Worm (Caenorhabditis elegans) whole organism, late embryonic: ENCODE results near the gene srz-13.

Experiments used
- ceh-31 ChIP-seq: sonication (generic microtip); optimal IDR thresholded peaks from 2 replicates; lab custom pipeline; 2016; ENCODE audit warnings: missing genetic modification characterization, missing compliant biosample characterization
- ceh-45 ChIP-seq: fragments of 200-800 bp; sonication (Bioruptor generic); IDR thresholded peaks from 2 replicates; pipeline ENCODE4 v1.3.6; 2022; ENCODE audit warnings: missing genetic modification reagents, missing genetic modification characterization, missing compliant biosample characterization
- elt-2 ChIP-seq: sonication (generic microtip); optimal IDR thresholded peaks from 2 replicates; lab custom pipeline; 2016; ENCODE audit warnings: missing genetic modification reagents, missing genetic modification characterization, missing compliant biosample characterization
- elt-4 ChIP-seq: sonication (generic microtip); optimal IDR thresholded peaks from 2 replicates; lab custom pipeline; 2016; ENCODE audit warnings: missing genetic modification characterization, missing compliant biosample characterization
- hlh-13 ChIP-seq: fragments of 200-800 bp; sonication (Bioruptor generic); optimal IDR thresholded peaks from 2 replicates; lab custom pipeline; 2018; ENCODE audit warnings: mild to moderate bottlenecking, missing genetic modification characterization, missing compliant biosample characterization
- hlh-30 ChIP-seq: sonication (generic microtip); optimal IDR thresholded peaks from 2 replicates; lab custom pipeline; 2017; ENCODE audit warnings: antibody characterized with exemption, missing genetic modification characterization, missing compliant biosample characterization; ENCODE audit not compliant: insufficient read depth

srz-13 gene

DNA sequence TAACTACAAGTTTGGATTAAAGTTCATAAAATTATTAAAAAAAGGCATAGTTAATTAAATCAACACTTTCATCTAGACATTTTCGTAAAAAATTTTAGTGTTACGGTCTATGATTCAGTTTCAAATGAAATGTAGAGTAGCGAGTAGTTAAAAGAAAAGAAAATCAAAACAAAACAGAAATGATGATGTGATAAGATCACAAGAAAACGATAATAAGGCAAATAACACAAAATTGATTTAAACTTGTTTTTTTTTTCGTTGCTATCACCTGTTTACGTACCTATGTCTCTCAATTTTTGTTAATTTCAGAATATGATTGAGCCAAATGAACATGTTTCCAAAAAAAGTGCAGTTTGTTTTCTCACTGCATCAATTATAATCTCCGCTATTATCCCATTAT lies 47.7 kb downstream of the srz-13 start, which contains the start of the genes F21H7.2 and F21H7.12:
Gene F21H7.2, minus strand, starts transcription at position 101 of the 400 bp plus-strand sequence.
Gene F21H7.12, plus strand, starts transcription at position 270 of the 400 bp plus-strand sequence.
- TF ChIP-seq hlh-13 (GFP tag; lab: Kevin White, UChicago): no peak
- TF ChIP-seq hlh-30: no peak
- no peak for TF ChIP-seq ceh-45 (GFP tag; lab: Robert Waterston, UW)
- no peak for TF ChIP-seq ceh-31 (tag; lab: Kevin White, UChicago)

DNA sequence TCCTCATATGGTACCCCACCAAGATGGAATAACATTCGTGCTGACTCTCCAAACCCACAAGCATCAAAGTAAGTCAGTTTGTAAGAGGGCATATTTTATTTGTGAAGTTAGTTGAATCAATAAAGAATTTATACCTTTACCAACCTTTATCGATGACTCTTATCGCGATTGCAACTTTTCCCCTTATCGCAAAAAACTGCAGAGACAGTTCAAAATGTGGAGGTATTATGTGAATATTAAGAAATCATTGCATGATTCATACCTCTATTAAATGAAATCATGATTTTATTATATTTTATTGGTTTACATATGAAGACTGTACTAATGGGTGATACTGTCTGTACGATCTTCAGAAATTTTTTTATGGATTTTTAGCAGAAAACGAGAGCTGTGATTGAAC lies 50.0 kb downstream of the srz-13 start, which contains the start of gene gst-22:
Gene gst-22, minus strand, starts transcription at position 103 of the 400 bp plus-strand sequence.
- TF ChIP-seq elt-4 (tag; lab: Kevin White, UChicago) (no peak), elt-2 (tag; lab: Kevin White, UChicago) (peak; percentile 86)
- TF ChIP-seq, all 69 proteins: peak for 1
